Worm (Caenorhabditis elegans): ENCODE measurements around the gene ZC513.3.

DNA sequence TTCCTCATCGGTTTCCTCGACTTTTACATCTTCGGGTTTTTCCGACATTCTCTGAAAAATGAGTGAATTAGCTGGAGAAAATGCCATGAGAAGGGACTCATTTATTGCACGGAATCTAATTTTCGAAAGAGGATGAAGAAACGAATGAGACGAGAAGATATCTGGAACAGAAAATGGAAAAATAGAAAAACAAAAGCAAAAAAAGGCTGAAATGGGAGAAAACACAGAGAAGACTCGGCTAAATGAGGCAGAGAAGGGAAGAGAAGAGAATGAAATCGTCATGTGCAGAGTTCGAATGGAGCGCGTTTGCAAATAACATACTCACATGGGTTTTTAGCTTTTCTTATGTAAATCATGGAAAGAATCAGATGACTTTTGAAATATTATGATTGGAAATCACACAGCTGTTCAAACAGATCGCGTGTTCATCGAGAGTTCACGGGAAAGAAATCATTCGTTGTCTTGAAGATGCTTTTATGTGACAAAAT lies 32.9 kb upstream of the ZC513.3 start, which contains the start of gene Y97E10AR.6:
- TF ChIP-seq him-1 (tag; optimal IDR thresholded peaks at IDR 0.05) (no peak), dao-5 (tag; optimal IDR thresholded peaks at IDR 0.05) (no peak)

Data from whole organism, L4/young adult.